Worm (Caenorhabditis elegans): ENCODE measurements around the gene cyn-2.

The cyn-2 gene

DNA sequence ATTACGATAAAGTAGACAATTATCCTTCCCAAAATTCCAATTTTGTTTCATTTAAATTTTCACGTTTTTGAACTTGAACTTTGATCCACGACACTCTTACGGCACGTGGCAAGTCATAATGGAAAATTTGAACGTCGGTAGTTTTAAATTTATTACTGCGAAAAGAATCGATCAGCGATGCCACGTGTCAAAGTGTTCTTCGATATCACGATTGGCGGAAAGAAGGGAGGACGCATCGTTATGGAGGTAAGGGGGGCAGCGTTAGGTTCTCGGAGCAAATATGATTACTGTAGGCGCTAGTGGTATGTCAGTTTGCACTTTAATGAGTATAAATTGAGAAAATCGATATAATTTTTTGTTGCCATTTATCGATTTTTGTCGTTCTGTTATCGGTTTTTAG, at the start of gene cyn-2:
TSS of gene cyn-2 (plus strand) at position 114 of the 400 bp plus-strand sequence.
- TF ChIP-seq dao-5 (tag; optimal IDR thresholded peaks at IDR 0.05) (no peak), him-1 (tag; optimal IDR thresholded peaks at IDR 0.05) (no peak), W03F9.2 (tag; optimal IDR thresholded peaks at IDR 0.05) (no peak)

ce11 chrIII:13642776-13643175, 49.7 kb upstream of the cyn-2 start:
- no peak for TF ChIP-seq W03F9.2 (tag; optimal IDR thresholded peaks at IDR 0.05)
- no peak for TF ChIP-seq dao-5 (tag; optimal IDR thresholded peaks at IDR 0.05)
- no peak for TF ChIP-seq him-1 (tag; optimal IDR thresholded peaks at IDR 0.05)

DNA sequence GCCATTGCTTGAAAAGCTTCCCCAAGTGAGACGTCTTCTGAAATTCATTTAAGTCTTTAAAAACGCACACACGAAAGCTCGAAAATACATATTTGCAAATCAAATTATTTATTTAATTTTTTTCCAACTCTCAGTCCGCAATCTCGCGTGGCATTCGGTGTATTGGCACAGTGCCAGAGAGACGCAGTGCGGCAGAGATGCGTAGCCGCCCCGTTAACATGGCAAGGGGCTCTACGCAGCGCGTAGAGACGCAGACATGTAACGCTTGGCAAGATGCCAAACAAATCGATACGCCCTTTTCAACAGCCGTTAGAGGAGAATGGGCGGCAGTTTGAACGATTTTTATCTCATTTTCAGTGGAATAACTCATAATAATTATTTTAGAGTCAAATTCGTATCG, 48.9 kb upstream of the cyn-2 start, which contains the start of the genes drr-2 and set-16:
TSS of gene drr-2 (minus strand) at position 37 of the 400 bp plus-strand sequence.
TSS of gene set-16 (plus strand) at position 383 of the 400 bp plus-strand sequence.
- TF ChIP-seq dao-5 (tag; optimal IDR thresholded peaks at IDR 0.05) (peak; percentile 68), him-1 (tag; optimal IDR thresholded peaks at IDR 0.05) (peak; percentile 96), W03F9.2 (tag; optimal IDR thresholded peaks at IDR 0.05) (peak; percentile 98)

- TF ChIP-seq him-1 (tag; optimal IDR thresholded peaks at IDR 0.05), result no peak
- no peak for TF ChIP-seq W03F9.2 (tag; optimal IDR thresholded peaks at IDR 0.05)
- TF ChIP-seq dao-5 (tag; optimal IDR thresholded peaks at IDR 0.05), result no peak
These were observed 48.2 kb upstream of the cyn-2 start for ce11 chrIII:13644279-13644678.

- TF ChIP-seq dao-5 (tag; optimal IDR thresholded peaks at IDR 0.05), result no peak
- no peak for TF ChIP-seq W03F9.2 (tag; optimal IDR thresholded peaks at IDR 0.05)
- TF ChIP-seq him-1 (tag; optimal IDR thresholded peaks at IDR 0.05), result no peak
These were observed 46.5 kb upstream of the cyn-2 start for ce11 chrIII:13645885-13646488.

DNA sequence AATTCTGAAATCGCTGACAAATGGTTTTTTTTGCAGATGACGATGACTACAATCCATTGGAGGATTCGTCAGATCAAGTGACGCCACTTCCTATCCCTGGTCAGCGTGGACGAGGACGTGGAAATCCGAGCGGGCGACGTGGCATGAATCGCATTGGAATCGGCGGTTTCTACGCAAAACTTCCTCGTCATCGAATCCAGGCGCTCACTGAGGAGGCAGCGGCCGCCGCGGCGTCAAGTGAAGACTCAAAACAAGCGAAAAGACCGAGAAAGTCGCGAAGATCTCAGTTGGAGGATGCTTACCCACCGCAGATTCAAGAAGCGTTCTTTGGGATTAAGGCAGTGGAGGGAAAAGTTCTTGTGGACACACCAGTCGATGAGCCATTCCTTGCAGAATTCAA, 43.9 kb upstream of the cyn-2 start:
- no peak for TF ChIP-seq him-1 (tag; optimal IDR thresholded peaks at IDR 0.05)

DNA sequence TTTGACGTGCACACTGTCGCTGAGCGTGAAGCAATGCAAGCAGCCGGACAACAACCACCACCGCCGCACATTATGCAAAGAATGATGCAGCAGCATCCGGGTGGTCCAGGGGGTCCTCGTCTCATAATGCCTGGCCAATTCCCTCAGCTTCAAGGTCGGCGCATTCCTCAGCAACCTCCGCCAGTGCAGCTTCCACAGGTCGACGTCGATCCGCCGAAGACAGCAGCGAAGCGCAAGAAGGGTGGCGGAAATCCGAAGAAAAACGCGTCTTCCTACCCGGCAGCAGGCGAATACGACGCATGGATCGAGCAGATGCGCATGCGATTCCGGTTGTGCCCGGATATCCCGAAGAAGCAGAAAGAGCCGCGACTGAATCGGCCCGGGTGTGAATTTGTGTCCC, 41.1 kb upstream of the cyn-2 start:
- TF ChIP-seq W03F9.2 (tag; optimal IDR thresholded peaks at IDR 0.05) (no peak), dao-5 (tag; optimal IDR thresholded peaks at IDR 0.05) (no peak), him-1 (tag; optimal IDR thresholded peaks at IDR 0.05) (no peak)

ce11 chrIII:13652010-13652409, 40.5 kb upstream of the cyn-2 start:
- TF ChIP-seq dao-5 (tag; optimal IDR thresholded peaks at IDR 0.05) (no peak), him-1 (tag; optimal IDR thresholded peaks at IDR 0.05) (no peak), W03F9.2 (tag; optimal IDR thresholded peaks at IDR 0.05) (no peak)

- TF ChIP-seq him-1 (tag; optimal IDR thresholded peaks at IDR 0.05) (no peak), W03F9.2 (tag; optimal IDR thresholded peaks at IDR 0.05) (no peak), dao-5 (tag; optimal IDR thresholded peaks at IDR 0.05) (no peak)
These were observed 39.8 kb upstream of the cyn-2 start for ce11 chrIII:13652708-13653107.

DNA sequence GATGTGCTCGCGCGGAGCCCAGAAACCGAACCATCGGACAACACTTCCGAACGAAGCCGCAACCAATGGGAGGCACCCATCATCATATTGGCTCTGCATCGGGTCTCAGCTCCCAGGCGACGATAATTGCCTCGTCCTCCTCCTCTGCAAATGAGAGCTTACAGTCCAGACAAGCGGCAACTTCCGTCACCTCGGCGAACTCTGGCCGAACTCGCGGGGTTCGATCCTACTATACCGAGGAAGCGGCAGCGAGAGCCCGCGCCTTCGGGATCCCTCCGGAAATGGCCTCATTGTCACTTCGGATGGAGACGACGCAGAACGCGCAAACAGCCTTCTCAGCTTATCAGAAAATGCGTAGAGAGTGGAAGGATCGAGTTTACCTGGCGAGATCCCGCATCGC, 37.5 kb upstream of the cyn-2 start:
- TF ChIP-seq dao-5 (tag; optimal IDR thresholded peaks at IDR 0.05), result no peak
- no peak for TF ChIP-seq W03F9.2 (tag; optimal IDR thresholded peaks at IDR 0.05)
- no peak for TF ChIP-seq him-1 (tag; optimal IDR thresholded peaks at IDR 0.05)

DNA sequence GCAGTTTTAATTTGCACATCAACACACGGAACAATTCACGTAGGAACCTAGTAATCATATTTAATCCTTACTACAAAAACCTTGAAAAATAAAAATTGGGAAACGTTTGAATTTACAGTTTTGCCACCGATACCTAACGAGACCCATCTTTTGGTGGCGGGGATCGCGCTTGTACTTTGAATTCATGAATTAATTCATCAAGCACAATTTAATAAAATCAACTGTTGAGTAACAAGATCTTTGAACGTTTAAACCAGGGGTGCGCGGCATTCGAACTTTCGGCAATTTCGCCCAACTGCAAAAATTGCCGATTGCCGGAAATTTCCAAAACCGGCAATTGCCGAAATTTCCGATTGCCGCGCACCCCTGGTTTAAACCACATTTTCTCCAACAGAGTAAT, 35.8 kb upstream of the cyn-2 start:
- TF ChIP-seq dao-5 (tag; optimal IDR thresholded peaks at IDR 0.05) (no peak), W03F9.2 (tag; optimal IDR thresholded peaks at IDR 0.05) (no peak), him-1 (tag; optimal IDR thresholded peaks at IDR 0.05) (no peak)

ce11 chrIII:13657975-13658374, 34.5 kb upstream of the cyn-2 start:
- no peak for TF ChIP-seq him-1 (tag; optimal IDR thresholded peaks at IDR 0.05)
- TF ChIP-seq dao-5 (tag; optimal IDR thresholded peaks at IDR 0.05), result no peak
- TF ChIP-seq W03F9.2 (tag; optimal IDR thresholded peaks at IDR 0.05), result no peak

DNA sequence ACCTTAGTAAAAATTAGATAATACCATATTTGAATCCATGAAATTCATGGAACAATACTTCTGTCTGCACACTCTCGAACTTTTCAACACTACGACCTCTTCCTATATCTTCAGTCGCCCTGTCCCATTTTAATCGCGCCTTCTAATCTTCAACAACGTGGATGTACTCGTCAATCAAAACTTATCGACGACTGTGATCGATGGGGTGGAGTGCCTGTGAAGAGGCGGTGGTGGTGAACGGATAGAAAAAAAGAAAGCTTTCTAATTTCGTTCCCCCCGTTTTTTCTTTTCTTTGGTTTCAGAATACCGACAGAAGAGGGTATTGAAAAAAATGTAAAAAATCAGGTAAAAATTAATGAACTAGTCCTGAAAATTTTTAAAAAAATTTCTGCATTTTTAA, 33.4 kb upstream of the cyn-2 start:
- no peak for TF ChIP-seq him-1 (tag; optimal IDR thresholded peaks at IDR 0.05)
- no peak for TF ChIP-seq dao-5 (tag; optimal IDR thresholded peaks at IDR 0.05)

DNA sequence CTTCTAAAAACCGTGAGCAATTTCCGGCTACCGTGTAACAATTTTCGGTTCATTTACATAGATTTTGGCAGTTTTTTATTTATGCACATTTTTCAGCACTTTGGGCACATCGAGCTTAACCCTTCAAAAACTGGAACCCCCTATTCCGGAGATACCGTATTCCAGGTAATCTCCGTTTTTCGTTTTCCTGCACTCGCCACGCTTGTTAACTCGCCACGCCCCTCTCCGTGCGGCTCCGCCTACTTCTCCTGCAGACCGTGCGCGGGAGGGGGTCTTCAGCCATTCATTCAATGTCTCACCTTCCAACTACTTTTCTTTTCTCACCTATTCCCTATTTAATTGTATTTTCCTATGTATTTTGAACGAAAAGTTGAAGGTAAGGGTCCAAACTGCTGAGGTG, 32.3 kb upstream of the cyn-2 start:
- TF ChIP-seq W03F9.2 (tag; optimal IDR thresholded peaks at IDR 0.05) (no peak), him-1 (tag; optimal IDR thresholded peaks at IDR 0.05) (no peak), dao-5 (tag; optimal IDR thresholded peaks at IDR 0.05) (no peak)

ce11 chrIII:13666406-13666805, 26.1 kb upstream of the cyn-2 start:
- TF ChIP-seq W03F9.2 (tag; optimal IDR thresholded peaks at IDR 0.05), result no peak
- no peak for TF ChIP-seq him-1 (tag; optimal IDR thresholded peaks at IDR 0.05)
- no peak for TF ChIP-seq dao-5 (tag; optimal IDR thresholded peaks at IDR 0.05)

Data from whole organism, L4/young adult.